Worm (Caenorhabditis elegans) whole organism, late embryonic: ENCODE measurements around the gene nhr-17.

ENCODE experiments used
- F13H6.1 ChIP-seq: sonication (generic microtip); optimal IDR thresholded peaks from 2 replicates; lab custom pipeline; 2016; ENCODE audit warnings: missing genetic modification characterization, missing compliant biosample characterization
- T23F11.4 ChIP-seq: fragments of 200-800 bp; sonication (Bioruptor generic); optimal IDR thresholded peaks from 2 replicates; lab custom pipeline; 2018; ENCODE audit warnings: mild to moderate bottlenecking, missing genetic modification characterization, missing compliant biosample characterization
- Y22D7AL.16 ChIP-seq: sonication (generic microtip); optimal IDR thresholded peaks from 2 replicates; lab custom pipeline; 2016; ENCODE audit warnings: missing genetic modification characterization, missing compliant biosample characterization
- ama-1 ChIP-seq: fragments of 150-350 bp; optimal IDR thresholded peaks from 2 replicates; lab custom pipeline; 2014
- ceh-18 ChIP-seq: sonication (generic microtip); optimal IDR thresholded peaks from 2 replicates; lab custom pipeline; 2016; ENCODE audit warnings: missing genetic modification characterization, missing compliant biosample characterization
- ceh-22 ChIP-seq: sonication (generic microtip); optimal IDR thresholded peaks from 2 replicates; lab custom pipeline; 2017; ENCODE audit warnings: missing biosample characterization, missing genetic modification characterization
- ceh-24 ChIP-seq: sonication (generic microtip); optimal IDR thresholded peaks from 2 replicates; lab custom pipeline; 2016; ENCODE audit warnings: mild to moderate bottlenecking, missing genetic modification characterization, missing compliant biosample characterization
- ceh-31 ChIP-seq: sonication (generic microtip); optimal IDR thresholded peaks from 2 replicates; lab custom pipeline; 2016; ENCODE audit warnings: missing genetic modification characterization, missing compliant biosample characterization
- ceh-34 ChIP-seq: sonication (generic microtip); optimal IDR thresholded peaks from 2 replicates; lab custom pipeline; 2016; ENCODE audit warnings: mild to moderate bottlenecking, missing genetic modification characterization, missing compliant biosample characterization
- ceh-48 ChIP-seq: sonication (generic microtip); optimal IDR thresholded peaks from 2 replicates; lab custom pipeline; 2016; ENCODE audit warnings: missing genetic modification characterization, inconsistent platforms, missing compliant biosample characterization
- ceh-9 ChIP-seq: sonication (generic microtip); optimal IDR thresholded peaks from 2 replicates; lab custom pipeline; 2016; ENCODE audit warnings: mild to moderate bottlenecking, missing genetic modification characterization, inconsistent platforms, missing compliant biosample characterization
- elt-2 ChIP-seq: sonication (generic microtip); optimal IDR thresholded peaks from 2 replicates; lab custom pipeline; 2016; ENCODE audit warnings: missing genetic modification reagents, missing genetic modification characterization, missing compliant biosample characterization
- eyg-1 ChIP-seq: sonication (generic microtip); optimal IDR thresholded peaks from 2 replicates; lab custom pipeline; 2016; ENCODE audit warnings: missing genotype, missing genetic modification characterization, missing compliant biosample characterization
- gmeb-2 ChIP-seq: sonication (generic microtip); optimal IDR thresholded peaks from 2 replicates; lab custom pipeline; 2016; ENCODE audit warnings: missing genetic modification characterization, inconsistent platforms, missing compliant biosample characterization
- hlh-13 ChIP-seq: fragments of 200-800 bp; sonication (Bioruptor generic); optimal IDR thresholded peaks from 2 replicates; lab custom pipeline; 2018; ENCODE audit warnings: mild to moderate bottlenecking, missing genetic modification characterization, missing compliant biosample characterization
- hlh-15 ChIP-seq: sonication (generic microtip); optimal IDR thresholded peaks from 2 replicates; lab custom pipeline; 2016; ENCODE audit warnings: missing genetic modification characterization, missing compliant biosample characterization
- hlh-30 ChIP-seq: sonication (generic microtip); optimal IDR thresholded peaks from 2 replicates; lab custom pipeline; 2017; ENCODE audit warnings: antibody characterized with exemption, missing genetic modification characterization, missing compliant biosample characterization; ENCODE audit not compliant: insufficient read depth
- hlh-6 ChIP-seq: sonication (generic microtip); optimal IDR thresholded peaks from 2 replicates; lab custom pipeline; 2016; ENCODE audit warnings: missing genotype, missing genetic modification characterization, missing compliant biosample characterization
- hlh-8 ChIP-seq: sonication (generic microtip); optimal IDR thresholded peaks from 2 replicates; lab custom pipeline; 2016; ENCODE audit warnings: missing genotype, missing genetic modification characterization, missing compliant biosample characterization
- lim-6 ChIP-seq: sonication (generic microtip); optimal IDR thresholded peaks from 2 replicates; lab custom pipeline; 2016; ENCODE audit warnings: missing genetic modification characterization, missing compliant biosample characterization
- nfya-1 ChIP-seq: sonication (generic microtip); optimal IDR thresholded peaks from 2 replicates; lab custom pipeline; 2017; ENCODE audit warnings: missing genetic modification characterization, mild to moderate bottlenecking, missing compliant biosample characterization, antibody characterized with exemption, moderate library complexity
- nhr-232 ChIP-seq: sonication (generic microtip); optimal IDR thresholded peaks from 2 replicates; lab custom pipeline; 2016; ENCODE audit warnings: missing genetic modification characterization, missing compliant biosample characterization
- npax-4 ChIP-seq: sonication (generic microtip); optimal IDR thresholded peaks from 2 replicates; lab custom pipeline; 2016; ENCODE audit warnings: missing genetic modification characterization, missing compliant biosample characterization
- odd-2 ChIP-seq: sonication (generic microtip); optimal IDR thresholded peaks from 2 replicates; lab custom pipeline; 2017; ENCODE audit warnings: antibody characterized with exemption, mild to moderate bottlenecking, missing genetic modification characterization, missing compliant biosample characterization
- pha-4 ChIP-seq: fragments of 150-350 bp; optimal IDR thresholded peaks from 2 replicates; lab custom pipeline; 2018; ENCODE audit warnings: missing biosample characterization, missing genetic modification reagents, missing genetic modification characterization
- pqm-1 ChIP-seq: sonication (generic microtip); optimal IDR thresholded peaks from 2 replicates; lab custom pipeline; 2016; ENCODE audit warnings: missing genetic modification characterization, missing compliant biosample characterization
- ref-2 ChIP-seq: sonication (generic microtip); optimal IDR thresholded peaks from 2 replicates; lab custom pipeline; 2016; ENCODE audit warnings: missing genetic modification characterization, missing compliant biosample characterization
- rnt-1 ChIP-seq: sonication (generic microtip); optimal IDR thresholded peaks from 2 replicates; lab custom pipeline; 2016; ENCODE audit warnings: missing genetic modification characterization, missing compliant biosample characterization
- syd-9 ChIP-seq: sonication (generic microtip); optimal IDR thresholded peaks from 2 replicates; lab custom pipeline; 2016; ENCODE audit warnings: mild to moderate bottlenecking, missing genetic modification characterization, moderate library complexity, missing compliant biosample characterization
- tbx-2 ChIP-seq: sonication (generic microtip); optimal IDR thresholded peaks from 2 replicates; lab custom pipeline; 2016; ENCODE audit warnings: missing genetic modification characterization, missing compliant biosample characterization
- tbx-7 ChIP-seq: sonication (generic microtip); optimal IDR thresholded peaks from 2 replicates; lab custom pipeline; 2016; ENCODE audit warnings: missing genotype, missing genetic modification characterization, missing compliant biosample characterization
- ttx-3 ChIP-seq: sonication (generic microtip); optimal IDR thresholded peaks from 2 replicates; lab custom pipeline; 2016; ENCODE audit warnings: missing genetic modification reagents, missing genetic modification characterization, missing compliant biosample characterization
- unc-3 ChIP-seq, 2 experiments: fragments of 200-800 bp in 1 of 2; sonication (Bioruptor generic) in 1 of 2; sonication (generic microtip) in 1 of 2; conservative IDR thresholded peaks in 1 of 2; optimal IDR thresholded peaks in 1 of 2; 2 replicates each; pipeline versions ENCODE4 v1.3.6 to Lab custom; 2016 to 2022; ENCODE audit warnings: missing compliant biosample characterization in 2 of 2, missing genetic modification characterization in 2 of 2, missing genetic modification reagents in 1 of 2
- ztf-16 ChIP-seq: sonication (generic microtip); optimal IDR thresholded peaks from 2 replicates; lab custom pipeline; 2017; ENCODE audit warnings: missing genetic modification characterization, missing compliant biosample characterization

nhr-17 gene

DNA sequence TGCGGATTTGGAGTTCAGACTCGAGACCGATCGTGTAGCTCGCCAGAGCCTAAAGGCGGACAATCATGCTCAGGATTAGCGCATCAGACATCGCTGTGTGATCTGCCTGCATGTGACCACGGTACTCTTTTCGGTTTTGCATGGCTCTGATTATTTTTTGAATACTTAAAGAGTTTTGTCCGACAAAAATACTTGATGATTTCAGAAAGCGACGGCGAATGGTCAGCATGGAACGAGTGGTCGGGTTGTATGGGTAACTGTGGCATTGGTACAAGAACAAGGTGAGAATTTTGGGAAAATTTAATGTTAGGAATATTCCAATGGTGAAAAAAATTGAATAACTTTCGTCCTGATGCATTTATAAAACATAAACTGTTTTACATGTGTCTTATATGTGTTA is 19.8 kb upstream of the nhr-17 start:
- no peak for TF ChIP-seq ceh-22
- TF ChIP-seq nfya-1 = no peak
- no peak for TF ChIP-seq hlh-30
- TF ChIP-seq, all 69 proteins: peak for 0

DNA sequence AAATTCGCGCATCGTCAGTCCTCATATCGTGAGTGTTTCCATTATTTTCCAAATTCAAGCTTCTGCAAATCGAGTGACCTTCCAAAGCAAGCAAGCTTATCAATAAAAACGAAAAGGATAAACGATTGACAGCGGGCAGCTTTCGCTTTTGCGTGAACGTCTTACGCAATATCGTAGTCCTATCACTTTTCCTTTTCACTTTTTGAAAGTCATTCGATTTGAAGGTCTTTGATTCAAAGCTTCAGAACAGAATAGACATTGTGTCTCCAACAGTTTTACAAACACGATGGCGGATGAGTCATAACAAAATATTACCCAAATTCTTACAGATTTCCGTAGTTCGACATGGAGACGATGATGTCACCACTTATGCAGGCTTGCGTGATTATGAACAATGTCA is 11.9 kb upstream of the nhr-17 start:
- TF ChIP-seq elt-2 (no peak), lim-6 (tag; lab: Kevin White, UChicago) (no peak), hlh-15 (tag; lab: Kevin White, UChicago) (no peak)

DNA sequence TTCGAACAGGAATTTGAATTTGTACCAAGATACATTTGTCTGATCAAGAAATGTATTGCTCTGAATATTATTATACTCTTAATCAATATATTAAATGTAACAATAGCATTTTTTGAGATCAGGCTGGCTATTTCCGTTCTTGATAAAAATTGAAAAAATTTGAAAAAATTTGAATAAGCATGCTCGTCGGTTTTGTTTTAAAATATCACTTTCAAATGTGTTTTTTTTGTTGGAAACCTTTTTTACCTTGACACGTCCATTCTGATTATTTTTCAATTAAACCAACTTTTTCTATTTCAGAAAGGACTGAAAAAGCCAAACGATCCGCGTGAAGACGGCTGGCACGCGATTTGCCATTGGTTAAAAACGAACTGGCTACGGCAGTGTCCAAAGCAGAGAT is 10.9 kb upstream of the nhr-17 start, which contains the start of gene adt-1:
Gene adt-1 (plus strand): TSS at position 301 of the 400 bp plus-strand sequence.
- TF ChIP-seq ceh-34 = no peak
- no peak for TF ChIP-seq tbx-7 (tag; lab: Kevin White, UChicago)
- TF ChIP-seq pqm-1 = no peak
- TF ChIP-seq eyg-1 (tag; lab: Kevin White, UChicago) = no peak
- no peak for TF ChIP-seq hlh-6 (tag; lab: Kevin White, UChicago)
- TF ChIP-seq hlh-13 (GFP tag; lab: Kevin White, UChicago) = no peak
- no peak for TF ChIP-seq lim-6 (tag; lab: Kevin White, UChicago)
- TF ChIP-seq syd-9 (tag; lab: Kevin White, UChicago) = no peak
- TF ChIP-seq F13H6.1 (tag; lab: Kevin White, UChicago) = no peak
- TF ChIP-seq elt-2 = no peak
- TF ChIP-seq ttx-3 = no peak
- no peak for TF ChIP-seq unc-3 (GFP tag; conservative IDR thresholded peaks at IDR 0.05; lab: Robert Waterston, UW)
- no peak for TF ChIP-seq unc-3 (tag; optimal IDR thresholded peaks at IDR 0.05; lab: Kevin White, UChicago)
- TF ChIP-seq ceh-48 (tag; lab: Kevin White, UChicago) = no peak
- no peak for TF ChIP-seq ceh-9 (tag; lab: Kevin White, UChicago)
- no peak for TF ChIP-seq ama-1 (lab: Kevin White, UChicago)
- TF ChIP-seq ztf-16 (tag; lab: Kevin White, UChicago) = no peak
- no peak for TF ChIP-seq odd-2
- TF ChIP-seq gmeb-2 (tag; lab: Kevin White, UChicago) = no peak
- TF ChIP-seq ceh-18 (tag; lab: Kevin White, UChicago) = no peak

ce11 chrX:12677113-12677512 is 9.5 kb upstream of the nhr-17 start:
- TF ChIP-seq ama-1 (lab: Kevin White, UChicago) = no peak
- no peak for TF ChIP-seq hlh-13 (GFP tag; lab: Kevin White, UChicago)
- no peak for TF ChIP-seq rnt-1 (tag; lab: Kevin White, UChicago)
- no peak for TF ChIP-seq npax-4 (tag; lab: Kevin White, UChicago)
- TF ChIP-seq ceh-31 (tag; lab: Kevin White, UChicago) = no peak
- no peak for TF ChIP-seq Y22D7AL.16 (tag; lab: Kevin White, UChicago)
- TF ChIP-seq ceh-34 = no peak
- TF ChIP-seq ceh-24 (tag; lab: Kevin White, UChicago) = no peak
- no peak for TF ChIP-seq tbx-7 (tag; lab: Kevin White, UChicago)
- TF ChIP-seq pha-4 (tag; lab: Kevin White, UChicago) = no peak
- no peak for TF ChIP-seq ztf-16 (tag; lab: Kevin White, UChicago)
- TF ChIP-seq ref-2 (tag; lab: Kevin White, UChicago) = no peak
- TF ChIP-seq tbx-2 (tag; lab: Kevin White, UChicago) = no peak
- TF ChIP-seq nhr-232 (tag; lab: Kevin White, UChicago) = no peak
- TF ChIP-seq eyg-1 (tag; lab: Kevin White, UChicago) = no peak
- TF ChIP-seq hlh-8 (tag; lab: Kevin White, UChicago) = no peak
- no peak for TF ChIP-seq unc-3 (GFP tag; conservative IDR thresholded peaks at IDR 0.05; lab: Robert Waterston, UW)
- no peak for TF ChIP-seq unc-3 (tag; optimal IDR thresholded peaks at IDR 0.05; lab: Kevin White, UChicago)
- TF ChIP-seq T23F11.4 (GFP tag; lab: Kevin White, UChicago) = no peak
